Fruit fly (Drosophila melanogaster) whole organism, prepupa: ENCODE measurements around the gene CG10089.

ENCODE experiments used
- CG8119 ChIP-seq: fragments of 200-800 bp; sonication (Bioruptor generic); IDR thresholded peaks from 3 replicates; pipeline ENCODE4 v1.3.6; 2022; ENCODE audit warnings: missing biosample characterization, missing genetic modification characterization
- Eip78C ChIP-seq: fragments of 200-800 bp; sonication (Bioruptor generic); peaks from one replicate; lab custom pipeline; 2016; ENCODE audit warnings: missing biosample characterization, missing genetic modification characterization
- Hr39 ChIP-seq: fragments of 200-800 bp; sonication (Bioruptor generic); optimal IDR thresholded peaks from 2 replicates; lab custom pipeline; 2016; ENCODE audit warnings: missing biosample characterization, missing genetic modification characterization

CG10089 gene

DNA sequence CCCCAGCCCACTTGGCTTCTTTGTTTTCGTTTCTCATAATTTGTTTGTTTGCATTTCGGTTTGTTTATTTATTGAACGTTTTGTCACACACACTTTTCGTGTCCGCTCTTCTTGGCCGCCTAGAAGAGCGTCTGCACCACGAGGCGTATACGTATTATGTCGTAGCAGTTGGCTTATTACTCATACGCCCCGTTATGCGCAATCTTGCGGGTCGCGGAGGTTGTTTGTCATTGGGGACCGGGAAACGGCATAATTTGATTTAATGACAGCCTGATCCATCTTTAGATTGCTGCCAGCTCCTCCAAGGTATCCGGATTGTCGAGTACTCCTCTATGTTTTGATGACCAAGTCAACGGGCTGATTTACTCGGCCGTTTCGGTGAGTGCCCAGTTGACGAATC is 54.4 kb downstream of the CG10089 start:
- no peak for TF ChIP-seq Hr39
- TF ChIP-seq CG8119 (GFP tag; lab: Robert Waterston, UW): no peak
- no peak for TF ChIP-seq Eip78C (GFP tag; lab: Kevin White, UChicago)
